Worm (Caenorhabditis elegans) whole organism, L4 larva: ENCODE measurements around the gene ceh-13.

ENCODE experiments used
- F26F4.8 ChIP-seq: fragments of 200-800 bp; sonication (Bioruptor generic); conservative IDR thresholded peaks from 2 replicates; pipeline ENCODE4 v1.3.6; 2022; ENCODE audit warnings: missing genetic modification characterization, missing compliant biosample characterization
- F44E2.7 ChIP-seq: fragments of 200-800 bp; sonication (Bioruptor generic); IDR thresholded peaks from 2 replicates; pipeline ENCODE4 v2.1.2; 2022; ENCODE audit warnings: missing genetic modification characterization, missing compliant biosample characterization
- R02D3.7 ChIP-seq: fragments of 150-350 bp; sonication (generic microtip); optimal IDR thresholded peaks from 3 replicates; lab custom pipeline; 2014; ENCODE audit warnings: missing biosample characterization, missing genetic modification characterization
- T26A8.4 ChIP-seq: fragments of 200-800 bp; sonication (Bioruptor generic); IDR thresholded peaks from 2 replicates; pipeline ENCODE4 v1.3.6; 2022; ENCODE audit warnings: missing genetic modification characterization, missing compliant biosample characterization
- aha-1 ChIP-seq: fragments of 150-350 bp; peaks from one replicate; lab custom pipeline; 2014; ENCODE audit warnings: missing biosample characterization, missing genetic modification characterization
- aly-2 ChIP-seq: sonication (generic microtip); optimal IDR thresholded peaks from 2 replicates; lab custom pipeline; 2018; ENCODE audit warnings: missing biosample characterization, missing genetic modification characterization
- ceh-20 ChIP-seq: fragments of 200-800 bp; sonication (Bioruptor generic); IDR thresholded peaks from 2 replicates; pipeline ENCODE4 v1.3.6; 2022; ENCODE audit warnings: missing genetic modification reagents, missing genetic modification characterization, missing compliant biosample characterization
- ceh-44 ChIP-seq: fragments of 200-800 bp; sonication (Bioruptor generic); IDR thresholded peaks from 2 replicates; pipeline ENCODE4 v1.3.6; 2022; ENCODE audit warnings: missing genetic modification reagents, missing genetic modification characterization, missing compliant biosample characterization
- ceh-82 ChIP-seq: sonication (generic microtip); optimal IDR thresholded peaks from 2 replicates; lab custom pipeline; 2017; ENCODE audit warnings: missing biosample characterization, missing genetic modification characterization
- ctbp-1 ChIP-seq: fragments of 200-800 bp; sonication (Bioruptor generic); IDR thresholded peaks from 2 replicates; pipeline ENCODE4 v1.3.6; 2022; ENCODE audit warnings: missing genetic modification reagents, missing genetic modification characterization, missing compliant biosample characterization
- daf-16 ChIP-seq, 3 experiments: sonication (generic microtip); optimal IDR thresholded peaks; 2 replicates each; lab custom pipeline; 2016 to 2017; ENCODE audit warnings: missing genetic modification characterization in 3 of 3, missing genetic modification reagents in 3 of 3, mild to moderate bottlenecking in 2 of 3, missing compliant biosample characterization in 2 of 3, missing biosample characterization in 1 of 3, moderate library complexity in 1 of 3
- daf-19 ChIP-seq: fragments of 200-800 bp; sonication (Bioruptor generic); conservative IDR thresholded peaks from 2 replicates; pipeline ENCODE4 v1.3.6; 2022; ENCODE audit warnings: missing genetic modification characterization, missing compliant biosample characterization
- dmd-6 ChIP-seq: fragments of 200-800 bp; sonication (Bioruptor generic); IDR thresholded peaks from 2 replicates; pipeline ENCODE4 v1.3.6; 2022; ENCODE audit warnings: missing genetic modification reagents, missing genetic modification characterization, missing compliant biosample characterization
- dmd-8 ChIP-seq: fragments of 200-800 bp; sonication (Bioruptor generic); IDR thresholded peaks from 2 replicates; pipeline ENCODE4 v1.3.6; 2022; ENCODE audit warnings: missing genetic modification characterization, missing compliant biosample characterization
- dmd-9 ChIP-seq: fragments of 200-800 bp; sonication (Bioruptor generic); IDR thresholded peaks from 2 replicates; pipeline ENCODE4 v1.3.6; 2022; ENCODE audit warnings: missing genetic modification reagents, missing genetic modification characterization, missing compliant biosample characterization
- dve-1 ChIP-seq: sonication (generic microtip); optimal IDR thresholded peaks from 2 replicates; lab custom pipeline; 2017; ENCODE audit warnings: antibody characterized with exemption, mild to moderate bottlenecking, missing genetic modification characterization, missing compliant biosample characterization; ENCODE audit not compliant: insufficient read depth
- egl-27 ChIP-seq: sonication (generic microtip); optimal IDR thresholded peaks from 3 replicates; lab custom pipeline; 2017; ENCODE audit warnings: missing biosample characterization, missing genetic modification reagents, missing genetic modification characterization
- hmg-1.1 ChIP-seq: fragments of 200-800 bp; sonication (Bioruptor generic); IDR thresholded peaks from 2 replicates; pipeline ENCODE4 v1.3.6; 2022; ENCODE audit warnings: missing genetic modification reagents, missing genetic modification characterization, missing compliant biosample characterization
- lin-39 ChIP-seq: fragments of 150-350 bp; optimal IDR thresholded peaks from 2 replicates; lab custom pipeline; 2014; ENCODE audit warnings: missing biosample characterization, missing genetic modification reagents, missing genetic modification characterization
- lsy-2 ChIP-seq, 2 experiments: fragments of 150-350 bp in 1 of 2; sonication (generic microtip) in 1 of 2; optimal IDR thresholded peaks; 2 replicates each; lab custom pipeline; 2014 to 2017; ENCODE audit warnings: missing biosample characterization in 2 of 2, missing genetic modification characterization in 2 of 2
- madf-5 ChIP-seq, 2 experiments: fragments of 200-800 bp; sonication (Bioruptor generic); IDR thresholded peaks; 2 replicates each; pipeline ENCODE4 v1.3.6; 2022; ENCODE audit warnings: missing compliant biosample characterization in 2 of 2, missing genetic modification characterization in 2 of 2
- mxl-3 ChIP-seq: fragments of 200-800 bp; sonication (Bioruptor generic); optimal IDR thresholded peaks from 2 replicates; lab custom pipeline; 2018; ENCODE audit warnings: mild to moderate bottlenecking, missing genetic modification characterization, missing compliant biosample characterization
- nhr-11 ChIP-seq: fragments of 150-350 bp; optimal IDR thresholded peaks from 2 replicates; lab custom pipeline; 2014; ENCODE audit warnings: missing biosample characterization, missing genetic modification characterization
- nhr-111 ChIP-seq: fragments of 200-800 bp; sonication (Bioruptor generic); optimal IDR thresholded peaks from 2 replicates; lab custom pipeline; 2018; ENCODE audit warnings: mild to moderate bottlenecking, missing genetic modification characterization, missing compliant biosample characterization
- nhr-28 ChIP-seq: fragments of 150-350 bp; optimal IDR thresholded peaks from 2 replicates; lab custom pipeline; 2014; ENCODE audit warnings: missing biosample characterization, missing genetic modification characterization
- saeg-2 ChIP-seq: fragments of 200-800 bp; sonication (Bioruptor generic); IDR thresholded peaks from 2 replicates; pipeline ENCODE4 v1.3.6; 2022; ENCODE audit warnings: missing genetic modification reagents, missing genetic modification characterization, missing compliant biosample characterization
- snpc-4 ChIP-seq: fragments of 150-350 bp; optimal IDR thresholded peaks from 2 replicates; lab custom pipeline; 2014; ENCODE audit warnings: missing biosample characterization, missing genetic modification characterization
- unc-130 ChIP-seq: sonication (generic microtip); optimal IDR thresholded peaks from 2 replicates; lab custom pipeline; 2016; ENCODE audit warnings: missing genetic modification reagents, missing genetic modification characterization, missing compliant biosample characterization
- unc-62 ChIP-seq, 3 experiments: fragments of 150-350 bp in 1 of 3; sonication (generic microtip); optimal IDR thresholded peaks in 2 of 3; peaks in 1 of 3; 1 replicate in 1 of 3; 2 replicates in 2 of 3; lab custom pipeline; 2014 to 2017; ENCODE audit warnings: missing biosample characterization in 3 of 3, missing genetic modification characterization in 3 of 3, missing genetic modification reagents in 3 of 3, missing genotype in 1 of 3
- zfp-2 ChIP-seq: sonication (generic microtip); optimal IDR thresholded peaks from 2 replicates; lab custom pipeline; 2016; ENCODE audit warnings: mild to moderate bottlenecking, missing genetic modification characterization, missing compliant biosample characterization
- zfp-3 ChIP-seq: fragments of 200-800 bp; sonication (Bioruptor generic); conservative IDR thresholded peaks from 2 replicates; pipeline ENCODE4 v1.3.6; 2022; ENCODE audit warnings: missing genetic modification reagents, missing genetic modification characterization, missing compliant biosample characterization

Gene ceh-13

DNA sequence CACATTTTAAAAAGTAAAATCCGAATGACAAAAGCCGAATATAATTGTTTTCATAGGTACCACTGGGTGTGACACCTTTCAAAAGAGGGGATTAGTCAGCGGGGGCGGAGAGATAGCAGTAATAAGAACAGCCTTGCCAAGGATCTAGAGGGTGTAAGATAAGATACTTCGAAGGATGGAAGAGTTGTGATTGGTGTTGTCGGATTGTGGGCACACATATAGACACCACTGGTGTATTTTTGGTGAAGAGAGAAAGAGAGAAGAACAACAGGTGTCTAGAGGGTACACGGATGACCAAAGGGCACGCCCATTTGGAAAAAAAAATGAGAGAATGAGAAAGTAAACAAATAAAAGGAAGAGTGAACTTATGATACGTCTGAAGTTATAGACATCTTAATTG lies 10.3 kb upstream of the ceh-13 start:
- TF ChIP-seq T26A8.4 (no peak), unc-130 (no peak), unc-62 (GFP tag; optimal IDR thresholded peaks at IDR 0.05 in 1 of 2; lab: Kevin White, UChicago) (peak in 1 of 2 experiments; percentile 56), unc-62 (tag; optimal IDR thresholded peaks at IDR 0.05; lab: Kevin White, UChicago) (no peak), dve-1 (tag; lab: Kevin White, UChicago) (no peak), daf-16 (GFP tag; optimal IDR thresholded peaks at IDR 0.05; lab: Kevin White, UChicago) (peak in 1 of 2 experiments; percentile 90), daf-16 (tag; optimal IDR thresholded peaks at IDR 0.05; lab: Kevin White, UChicago) (no peak), hmg-1.1 (GFP tag; lab: Robert Waterston, UW) (no peak), R02D3.7 (tag; lab: Kevin White, UChicago) (no peak), aha-1 (tag; lab: Kevin White, UChicago) (peak; percentile 53), dmd-6 (GFP tag; lab: Robert Waterston, UW) (no peak)
- TF ChIP-seq, all 104 proteins: peak for 3

DNA sequence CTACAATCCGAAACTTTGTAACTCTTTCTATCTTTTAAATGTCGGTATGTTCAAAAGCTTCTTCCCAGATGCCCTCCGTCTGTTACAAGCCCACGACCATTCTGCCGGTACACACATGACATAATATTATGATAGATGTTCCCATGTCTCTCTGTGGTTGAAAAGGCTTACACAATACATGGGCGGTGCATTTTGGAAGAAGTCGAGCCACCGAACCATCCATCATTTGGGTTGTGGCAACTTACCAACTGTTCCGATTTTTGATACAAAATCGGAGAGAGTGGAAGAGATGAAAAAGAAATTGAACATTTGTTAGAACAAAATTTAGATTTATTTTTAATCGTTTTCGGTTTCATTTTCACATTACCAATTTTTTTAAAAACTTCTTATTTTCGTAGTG lies 6.5 kb upstream of the ceh-13 start:
- TF ChIP-seq madf-5 (GFP tag; IDR thresholded peaks at IDR 0.05; lab: Robert Waterston, UW) (no peak), ceh-20 (GFP tag; lab: Robert Waterston, UW) (0 out of 2 replicates have a peak, but pooled peaks have one; percentile 40), daf-16 (GFP tag; optimal IDR thresholded peaks at IDR 0.05; lab: Kevin White, UChicago) (peak in 1 of 2 experiments; percentile 15), daf-16 (tag; optimal IDR thresholded peaks at IDR 0.05; lab: Kevin White, UChicago) (no peak), lsy-2 (tag; optimal IDR thresholded peaks at IDR 0.05; lab: Kevin White, UChicago) (peak in 1 of 2 experiments; percentile 51), nhr-11 (tag; lab: Kevin White, UChicago) (peak; percentile 44), unc-62 (GFP tag; optimal IDR thresholded peaks at IDR 0.05 in 1 of 2; lab: Kevin White, UChicago) (peak in 1 of 2 experiments; percentile 81), unc-62 (tag; optimal IDR thresholded peaks at IDR 0.05; lab: Kevin White, UChicago) (no peak)

DNA sequence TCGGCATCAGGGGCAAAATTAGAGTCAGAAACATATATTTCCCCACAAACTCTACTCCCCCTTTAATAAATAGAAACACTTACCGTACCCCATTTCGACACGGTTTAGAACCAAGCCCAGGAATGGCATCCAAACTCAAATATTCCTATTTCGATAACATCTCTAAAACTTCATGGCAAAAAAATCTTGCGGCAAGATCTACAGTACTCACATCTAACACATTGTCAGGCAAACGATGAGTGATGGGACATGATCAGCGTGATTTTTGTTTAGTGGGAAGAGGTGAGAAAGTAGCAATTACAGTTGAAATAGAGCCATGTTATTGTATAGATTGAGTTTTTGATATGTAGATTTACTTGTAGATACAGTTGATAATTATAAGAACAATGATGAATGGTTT lies 4.5 kb upstream of the ceh-13 start:
- TF ChIP-seq daf-19 (GFP tag; lab: Robert Waterston, UW) (no peak), F26F4.8 (GFP tag; lab: Robert Waterston, UW) (no peak), nhr-28 (no peak), ceh-44 (GFP tag; lab: Robert Waterston, UW) (no peak), mxl-3 (GFP tag; lab: Kevin White, UChicago) (no peak), unc-130 (no peak), F44E2.7 (GFP tag; lab: Robert Waterston, UW) (no peak), dmd-8 (GFP tag; lab: Robert Waterston, UW) (no peak), nhr-111 (GFP tag; lab: Kevin White, UChicago) (no peak), dmd-9 (GFP tag; lab: Robert Waterston, UW) (no peak), snpc-4 (tag; lab: Kevin White, UChicago) (no peak), dve-1 (tag; lab: Kevin White, UChicago) (no peak), zfp-3 (GFP tag; lab: Robert Waterston, UW) (no peak), ceh-82 (tag; lab: Kevin White, UChicago) (no peak), aly-2 (tag; lab: Kevin White, UChicago) (no peak), saeg-2 (GFP tag; lab: Robert Waterston, UW) (no peak), lin-39 (tag; lab: Kevin White, UChicago) (no peak)
- TF ChIP-seq, all 104 proteins: peak for 0

DNA sequence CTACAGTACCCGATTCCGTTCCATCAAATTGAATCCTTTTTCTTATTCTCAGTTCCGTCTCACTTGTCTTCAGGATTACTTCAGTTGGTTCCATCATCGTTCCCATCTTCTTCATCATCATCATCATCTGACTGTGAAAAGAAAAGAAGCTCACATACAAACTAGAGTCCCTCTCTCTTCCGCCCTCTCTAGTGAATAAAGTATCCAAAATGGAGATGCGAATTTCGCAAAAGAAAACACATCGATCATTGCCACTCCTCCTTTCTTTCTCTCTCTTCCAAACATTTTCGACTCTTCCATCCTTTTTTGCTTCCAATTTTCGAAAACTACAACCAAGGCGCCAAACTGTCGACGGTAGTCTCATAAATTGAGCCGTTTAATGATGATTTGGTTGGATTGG lies 2.6 kb upstream of the ceh-13 start:
- TF ChIP-seq lsy-2 (tag; optimal IDR thresholded peaks at IDR 0.05; lab: Kevin White, UChicago) (peak in 1 of 2 experiments; percentile 13), egl-27 (tag; lab: Kevin White, UChicago) (no peak), zfp-2 (no peak), unc-62 (GFP tag; optimal IDR thresholded peaks at IDR 0.05 in 1 of 2; lab: Kevin White, UChicago) (peak in 1 of 2 experiments; percentile 99), unc-62 (tag; optimal IDR thresholded peaks at IDR 0.05; lab: Kevin White, UChicago) (no peak)
- TF ChIP-seq, all 104 proteins: peak for 2

DNA sequence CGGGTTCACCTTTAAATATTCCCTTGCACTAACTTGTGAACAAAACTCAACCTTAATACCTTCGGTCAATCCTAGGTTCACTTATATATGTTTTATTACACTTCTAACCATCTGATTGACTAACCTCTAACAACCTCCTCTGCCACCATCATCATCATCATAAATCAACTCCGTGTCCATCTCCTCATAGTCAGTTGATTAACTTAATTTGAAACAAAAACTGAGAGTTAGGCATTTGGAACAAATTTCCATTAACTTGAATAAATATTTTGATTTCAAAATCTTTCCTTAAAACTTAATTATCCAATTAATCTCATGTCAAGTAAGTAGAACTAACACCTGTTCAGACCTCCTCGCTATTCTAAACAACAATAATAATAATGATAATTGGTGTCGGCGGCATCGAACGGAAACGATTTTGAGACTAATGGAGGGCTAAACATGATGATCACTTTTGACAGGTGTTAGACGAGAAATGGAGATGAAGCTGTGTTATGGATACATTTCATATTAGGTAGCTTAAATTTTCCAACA lies 1.7 kb upstream of the ceh-13 start:
- TF ChIP-seq aha-1 (tag; lab: Kevin White, UChicago) (peak; percentile 36), unc-62 (GFP tag; optimal IDR thresholded peaks at IDR 0.05 in 1 of 2; lab: Kevin White, UChicago) (peak in 1 of 2 experiments; percentile 92), unc-62 (tag; optimal IDR thresholded peaks at IDR 0.05; lab: Kevin White, UChicago) (no peak), ctbp-1 (GFP tag; lab: Robert Waterston, UW) (no peak)
